Fruit fly (Drosophila melanogaster): Measurements from ENCODE around the gene pn.

- TF ChIP-seq kay (GFP tag; ENCODE audit: borderline replicate concordance) (peak; percentile 80), cic (GFP tag; optimal IDR thresholded peaks at IDR 0.05) (no peak), CG33017 (tag; optimal IDR thresholded peaks at IDR 0.05) (no peak), CG14711 (tag; optimal IDR thresholded peaks at IDR 0.05) (no peak), Crg-1 (GFP tag; optimal IDR thresholded peaks at IDR 0.05) (peak; percentile 68), pad (GFP tag; optimal IDR thresholded peaks at IDR 0.05) (peak; percentile 94), cnc (optimal IDR thresholded peaks at IDR 0.05) (no peak), CG12768 (GFP tag; optimal IDR thresholded peaks at IDR 0.05) (peak; percentile 5), CG7045 (GFP tag; optimal IDR thresholded peaks at IDR 0.05) (peak; percentile 1), Mnt (GFP tag; optimal IDR thresholded peaks at IDR 0.05) (peak; percentile 59), CG11617 (GFP tag; optimal IDR thresholded peaks at IDR 0.05) (peak; percentile 78), CG5204 (GFP tag; optimal IDR thresholded peaks at IDR 0.05) (peak; percentile 61)
Observed at dm6 chrX:2145690-2146470, 35.1 kb upstream of the pn start.
